Fruit fly (Drosophila melanogaster) whole organism, adult: ENCODE data around the gene CG44001.
A peak's percentile ranks its signal among the peaks of the same experiment; 100 is the strongest.

Experiments
- CG11617 ChIP-seq: fragments of 200-800 bp; sonication (Bioruptor generic); optimal IDR thresholded peaks from 2 replicates; lab custom pipeline; 2017; ENCODE audit warnings: mild to moderate bottlenecking, missing biosample characterization, missing genetic modification reagents, missing genetic modification characterization
- CG12768 ChIP-seq: fragments of 200-800 bp; sonication (Bioruptor generic); optimal IDR thresholded peaks from 2 replicates; lab custom pipeline; 2017; ENCODE audit warnings: missing biosample characterization, missing genetic modification characterization, mild to moderate bottlenecking, moderate library complexity, missing genetic modification reagents
- CG14711 ChIP-seq: fragments of 200-800 bp; sonication (Bioruptor generic); optimal IDR thresholded peaks from 2 replicates; lab custom pipeline; 2018; ENCODE audit warnings: missing biosample characterization, mild to moderate bottlenecking, missing genetic modification characterization, moderate library complexity
- CG1620 ChIP-seq: fragments of 200-800 bp; sonication (Bioruptor generic); optimal IDR thresholded peaks from 2 replicates; lab custom pipeline; 2016; ENCODE audit warnings: missing biosample characterization, missing genetic modification characterization
- CG33017 ChIP-seq: fragments of 200-800 bp; sonication (Bioruptor generic); optimal IDR thresholded peaks from 2 replicates; lab custom pipeline; 2018; ENCODE audit warnings: missing biosample characterization, mild to moderate bottlenecking, missing genetic modification characterization, moderate library complexity
- CG5204 ChIP-seq: fragments of 200-800 bp; sonication (Bioruptor generic); optimal IDR thresholded peaks from 2 replicates; lab custom pipeline; 2016; ENCODE audit warnings: missing biosample characterization, missing genetic modification characterization
- CG7045 ChIP-seq: fragments of 200-800 bp; sonication (Bioruptor generic); optimal IDR thresholded peaks from 2 replicates; lab custom pipeline; 2017; ENCODE audit warnings: missing biosample characterization, mild to moderate bottlenecking, missing genetic modification characterization
- CG7101 ChIP-seq: fragments of 200-800 bp; sonication (Bioruptor generic); optimal IDR thresholded peaks from 2 replicates; lab custom pipeline; 2018; ENCODE audit warnings: missing biosample characterization, mild to moderate bottlenecking, missing genetic modification characterization, moderate library complexity
- Clk ChIP-seq: fragments of 200-800 bp; sonication (Bioruptor generic); optimal IDR thresholded peaks from 2 replicates; lab custom pipeline; 2017; ENCODE audit warnings: missing biosample characterization, missing genetic modification characterization
- Crg-1 ChIP-seq: fragments of 200-800 bp; sonication (Bioruptor generic); optimal IDR thresholded peaks from 2 replicates; lab custom pipeline; 2016; ENCODE audit warnings: missing biosample characterization, missing genetic modification characterization
- Hr96 ChIP-seq: fragments of 200-800 bp; sonication (Bioruptor generic); optimal IDR thresholded peaks from 2 replicates; lab custom pipeline; 2016; ENCODE audit warnings: missing biosample characterization, missing genetic modification characterization
- Mnt ChIP-seq: fragments of 200-800 bp; sonication (Bioruptor generic); optimal IDR thresholded peaks from 2 replicates; lab custom pipeline; 2016; ENCODE audit warnings: missing biosample characterization, mild to moderate bottlenecking, missing genetic modification characterization
- bab1 ChIP-seq: fragments of 200-800 bp; sonication (Bioruptor generic); optimal IDR thresholded peaks from 3 replicates; lab custom pipeline; 2019; ENCODE audit warnings: missing biosample characterization, mild to moderate bottlenecking, missing genetic modification characterization, moderate library complexity
- cic ChIP-seq: fragments of 200-800 bp; sonication (Bioruptor generic); optimal IDR thresholded peaks from 2 replicates; lab custom pipeline; 2017; ENCODE audit warnings: missing biosample characterization, mild to moderate bottlenecking, missing genetic modification characterization, moderate library complexity
- cnc ChIP-seq, 2 experiments: fragments of >200 bp; optimal IDR thresholded peaks; 2 replicates each; lab custom pipeline; 2017
- kay ChIP-seq: fragments of 200-800 bp; sonication (Bioruptor generic); peaks from one replicate; lab custom pipeline; 2016; ENCODE audit warnings: missing biosample characterization, missing genetic modification characterization, borderline replicate concordance
- ovo ChIP-seq: fragments of 200-800 bp; sonication (Bioruptor generic); optimal IDR thresholded peaks from 2 replicates; lab custom pipeline; 2016; ENCODE audit warnings: missing biosample characterization, missing genetic modification characterization
- pad ChIP-seq: fragments of 200-800 bp; sonication (Bioruptor generic); optimal IDR thresholded peaks from 3 replicates; lab custom pipeline; 2017; ENCODE audit warnings: missing biosample characterization, missing genetic modification characterization, mild to moderate bottlenecking, moderate library complexity, missing genetic modification reagents
- tj ChIP-seq: fragments of 200-800 bp; sonication (Bioruptor generic); optimal IDR thresholded peaks from 3 replicates; lab custom pipeline; 2017; ENCODE audit warnings: missing biosample characterization, mild to moderate bottlenecking, missing genetic modification characterization, moderate library complexity
- toe ChIP-seq: fragments of 200-800 bp; sonication (Bioruptor generic); optimal IDR thresholded peaks from 2 replicates; lab custom pipeline; 2016; ENCODE audit warnings: missing biosample characterization, missing genetic modification characterization

Gene CG44001

dm6 chr2L:5090352-5090751 lies 47.3 kb downstream of the CG44001 start:
- TF ChIP-seq CG14711 (tag; lab: Kevin White, UChicago) (no peak), Mnt (GFP tag; lab: Kevin White, UChicago) (no peak), cnc (optimal IDR thresholded peaks at IDR 0.05; lab: Kevin White, UChicago) (no peak), CG7045 (no peak), CG1620 (GFP tag; lab: Kevin White, UChicago) (no peak), Hr96 (no peak), CG5204 (GFP tag; lab: Kevin White, UChicago) (no peak), pad (GFP tag; lab: Kevin White, UChicago) (no peak), toe (GFP tag; lab: Kevin White, UChicago) (no peak), cic (no peak), CG12768 (GFP tag; lab: Kevin White, UChicago) (no peak), CG33017 (tag; lab: Kevin White, UChicago) (no peak), tj (GFP tag; lab: Kevin White, UChicago) (no peak), kay (GFP tag; lab: Kevin White, UChicago) (no peak)

dm6 chr2L:5092145-5092544 lies 49.1 kb downstream of the CG44001 start:
- TF ChIP-seq Hr96: no peak
- TF ChIP-seq CG12768 (GFP tag; lab: Kevin White, UChicago): peak; percentile 13
- no peak for TF ChIP-seq CG1620 (GFP tag; lab: Kevin White, UChicago)

dm6 chr2L:5092597-5092991 lies 49.5 kb downstream of the CG44001 start:
- no peak for TF ChIP-seq CG7101 (tag; lab: Kevin White, UChicago)
- TF ChIP-seq bab1 (GFP tag; lab: Kevin White, UChicago): no peak
- TF ChIP-seq toe (GFP tag; lab: Kevin White, UChicago): no peak
- no peak for TF ChIP-seq Mnt (GFP tag; lab: Kevin White, UChicago)
- TF ChIP-seq pad (GFP tag; lab: Kevin White, UChicago): no peak

- peak; percentile 52 for TF ChIP-seq tj (GFP tag; lab: Kevin White, UChicago)
- peak; percentile 57 for TF ChIP-seq CG33017 (tag; lab: Kevin White, UChicago)
- TF ChIP-seq CG5204 (GFP tag; lab: Kevin White, UChicago): no peak
- peak; percentile 29 for TF ChIP-seq CG11617 (GFP tag; lab: Kevin White, UChicago)
- no peak for TF ChIP-seq cnc (optimal IDR thresholded peaks at IDR 0.05; lab: Kevin White, UChicago)
- no peak for TF ChIP-seq CG14711 (tag; lab: Kevin White, UChicago)
- peak; percentile 4 for TF ChIP-seq pad (GFP tag; lab: Kevin White, UChicago)
- TF ChIP-seq toe (GFP tag; lab: Kevin White, UChicago): no peak
- no peak for TF ChIP-seq Clk
- TF ChIP-seq CG7101 (tag; lab: Kevin White, UChicago): peak; percentile 3
- TF ChIP-seq CG7045: peak; percentile 27
- no peak for TF ChIP-seq bab1 (GFP tag; lab: Kevin White, UChicago)
- TF ChIP-seq CG1620 (GFP tag; lab: Kevin White, UChicago): peak; percentile 42
- no peak for TF ChIP-seq Crg-1 (GFP tag; lab: Kevin White, UChicago)
- TF ChIP-seq Mnt (GFP tag; lab: Kevin White, UChicago): peak; percentile 49
- TF ChIP-seq Hr96: peak; percentile 63
- TF ChIP-seq ovo (GFP tag; lab: Kevin White, UChicago): no peak
- peak; percentile 50 for TF ChIP-seq CG12768 (GFP tag; lab: Kevin White, UChicago)
- TF ChIP-seq kay (GFP tag; lab: Kevin White, UChicago): no peak
- peak; percentile 55 for TF ChIP-seq cic
These were observed 50.1 kb downstream of the CG44001 start, which contains the start of gene Pgant5 for dm6 chr2L:5092992-5093695. Gene Pgant5 (minus strand): TSS chr2L:5093592.

dm6 chr2L:5093772-5094350 lies 50.8 kb downstream of the CG44001 start, which contains the start of gene CG5828:
Gene CG5828 (plus strand): TSS chr2L:5093976.
- no peak for TF ChIP-seq Hr96
- peak; percentile 21 for TF ChIP-seq bab1 (GFP tag; lab: Kevin White, UChicago)
- no peak for TF ChIP-seq toe (GFP tag; lab: Kevin White, UChicago)
- TF ChIP-seq ovo (GFP tag; lab: Kevin White, UChicago): peak; percentile 60
- TF ChIP-seq CG12768 (GFP tag; lab: Kevin White, UChicago): no peak
- no peak for TF ChIP-seq CG7045
- TF ChIP-seq CG5204 (GFP tag; lab: Kevin White, UChicago): no peak
- TF ChIP-seq pad (GFP tag; lab: Kevin White, UChicago): no peak
- no peak for TF ChIP-seq CG14711 (tag; lab: Kevin White, UChicago)
- TF ChIP-seq CG7101 (tag; lab: Kevin White, UChicago): no peak
- no peak for TF ChIP-seq Mnt (GFP tag; lab: Kevin White, UChicago)

dm6 chr2L:5095350-5095962 lies 52.4 kb downstream of the CG44001 start:
- TF ChIP-seq pad (GFP tag; lab: Kevin White, UChicago) (peak; percentile 1), ovo (GFP tag; lab: Kevin White, UChicago) (no peak), bab1 (GFP tag; lab: Kevin White, UChicago) (no peak), cic (peak; percentile 80), CG7045 (peak; percentile 53), CG7101 (tag; lab: Kevin White, UChicago) (peak; percentile 27), CG33017 (tag; lab: Kevin White, UChicago) (peak; percentile 81), CG12768 (GFP tag; lab: Kevin White, UChicago) (peak; percentile 79), Crg-1 (GFP tag; lab: Kevin White, UChicago) (no peak), CG5204 (GFP tag; lab: Kevin White, UChicago) (no peak), CG1620 (GFP tag; lab: Kevin White, UChicago) (no peak), Mnt (GFP tag; lab: Kevin White, UChicago) (no peak), toe (GFP tag; lab: Kevin White, UChicago) (no peak), Hr96 (no peak), kay (GFP tag; lab: Kevin White, UChicago) (no peak), CG11617 (GFP tag; lab: Kevin White, UChicago) (peak; percentile 41), CG14711 (tag; lab: Kevin White, UChicago) (no peak), cnc (optimal IDR thresholded peaks at IDR 0.05; lab: Kevin White, UChicago) (no peak), Clk (peak; percentile 10)
